Worm (Caenorhabditis elegans): Measurements from ENCODE around the gene lgc-5.

DNA sequence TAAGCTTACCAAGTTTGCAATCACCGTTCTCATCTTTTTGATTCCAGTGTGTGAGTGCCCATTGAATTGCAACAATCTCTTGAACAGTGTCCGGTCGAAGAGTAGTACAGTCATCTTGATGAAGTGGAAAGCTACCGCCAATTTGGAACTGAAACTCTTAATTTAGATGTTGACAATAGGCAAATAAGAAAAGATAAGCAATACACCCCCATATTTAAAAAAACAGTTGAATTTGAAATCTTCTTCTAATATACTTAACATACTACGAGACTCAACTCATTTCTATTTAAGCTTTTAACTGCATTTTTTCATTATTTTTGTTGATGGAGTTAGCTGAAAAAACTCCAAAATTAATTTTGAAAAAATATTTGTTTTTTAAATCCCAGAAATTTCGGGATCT, 30.4 kb upstream of the lgc-5 start:
- TF ChIP-seq aly-2 (tag; optimal IDR thresholded peaks at IDR 0.05) (no peak), nhr-12 (tag; optimal IDR thresholded peaks at IDR 0.05) (no peak), ama-1 (optimal IDR thresholded peaks at IDR 0.05) (no peak), zag-1 (tag; optimal IDR thresholded peaks at IDR 0.05) (no peak), elt-3 (tag; optimal IDR thresholded peaks at IDR 0.05) (no peak), ztf-11 (tag; optimal IDR thresholded peaks at IDR 0.05) (no peak), mab-5 (tag; optimal IDR thresholded peaks at IDR 0.05) (no peak), unc-39 (tag; optimal IDR thresholded peaks at IDR 0.05) (no peak), egl-27 (tag; optimal IDR thresholded peaks at IDR 0.05) (no peak), C34F6.9 (tag; optimal IDR thresholded peaks at IDR 0.05) (no peak), unc-55 (GFP tag; optimal IDR thresholded peaks at IDR 0.05) (no peak)

Measured in whole organism, L2 larva.